Worm (Caenorhabditis elegans): ENCODE results near the gene ttr-6.

- no peak for TF ChIP-seq efl-1 (GFP tag; optimal IDR thresholded peaks at IDR 0.05)
- no peak for TF ChIP-seq egl-44 (GFP tag; IDR thresholded peaks at IDR 0.05)
- no peak for TF ChIP-seq B0261.1 (tag; optimal IDR thresholded peaks at IDR 0.05)
Measured at ce11 chrX:6572987-6573386, 23.9 kb downstream of the ttr-6 start.

Data from whole organism, young adult.